Fruit fly (Drosophila melanogaster) whole organism, embryonic: ENCODE data around the gene CG31957.

Source experiments
- Aef1 ChIP-seq: fragments of 200-800 bp; sonication (Bioruptor generic); IDR thresholded peaks from 3 replicates; pipeline ENCODE4 v1.3.6; 2022; ENCODE audit warnings: missing biosample characterization, missing genetic modification characterization
- Antp ChIP-seq: fragments of 200-800 bp; sonication (Bioruptor generic); optimal IDR thresholded peaks from 3 replicates; lab custom pipeline; 2016; ENCODE audit warnings: missing biosample characterization, missing genetic modification characterization
- CG12659 ChIP-seq: fragments of 200-800 bp; sonication (Bioruptor generic); optimal IDR thresholded peaks from 3 replicates; lab custom pipeline; 2017; ENCODE audit warnings: mild to moderate bottlenecking, missing biosample characterization, missing genetic modification reagents, missing genetic modification characterization
- CG12942 ChIP-seq: fragments of 200-800 bp; sonication (Bioruptor generic); optimal IDR thresholded peaks from 3 replicates; lab custom pipeline; 2016; ENCODE audit warnings: missing biosample characterization, missing genetic modification characterization
- CG13424 ChIP-seq: fragments of 200-800 bp; sonication (Bioruptor generic); optimal IDR thresholded peaks from 2 replicates; lab custom pipeline; 2019; ENCODE audit warnings: missing biosample characterization, mild to moderate bottlenecking, missing genetic modification characterization, moderate library complexity
- CG14667 ChIP-seq: fragments of 200-800 bp; sonication (Bioruptor generic); IDR thresholded peaks from 2 replicates; pipeline ENCODE4 v1.3.6; 2022; ENCODE audit warnings: missing biosample characterization, missing genetic modification characterization
- CG1792 ChIP-seq: fragments of 200-800 bp; sonication (Bioruptor generic); optimal IDR thresholded peaks from 2 replicates; lab custom pipeline; 2016; ENCODE audit warnings: missing biosample characterization, missing genetic modification characterization
- CG18011 ChIP-seq: fragments of 200-800 bp; sonication (Bioruptor generic); optimal IDR thresholded peaks from 2 replicates; lab custom pipeline; 2017; ENCODE audit warnings: missing biosample characterization, missing genetic modification characterization, mild to moderate bottlenecking, moderate library complexity, missing genotype
- CG30020 ChIP-seq: fragments of 200-800 bp; optimal IDR thresholded peaks from 2 replicates; lab custom pipeline; 2019; ENCODE audit warnings: missing biosample characterization, mild to moderate bottlenecking, missing genetic modification characterization, moderate library complexity
- CG3065 ChIP-seq: fragments of 200-800 bp; sonication (Bioruptor generic); optimal IDR thresholded peaks from 2 replicates; lab custom pipeline; 2016; ENCODE audit warnings: missing biosample characterization, missing genetic modification characterization
- CG31365 ChIP-seq: fragments of 200-800 bp; sonication (Bioruptor generic); optimal IDR thresholded peaks from 2 replicates; lab custom pipeline; 2018; ENCODE audit warnings: missing biosample characterization, mild to moderate bottlenecking, missing genetic modification characterization
- CG4707 ChIP-seq: fragments of 200-800 bp; sonication (Bioruptor generic); optimal IDR thresholded peaks from 2 replicates; lab custom pipeline; 2018; ENCODE audit warnings: missing biosample characterization, mild to moderate bottlenecking, missing genetic modification characterization, moderate library complexity
- CG5245 ChIP-seq: fragments of 200-800 bp; sonication (Bioruptor generic); optimal IDR thresholded peaks from 3 replicates; lab custom pipeline; 2016; ENCODE audit warnings: missing biosample characterization, missing genetic modification characterization
- CG6254 ChIP-seq: fragments of 200-800 bp; sonication (Bioruptor generic); optimal IDR thresholded peaks from 3 replicates; lab custom pipeline; 2017; ENCODE audit warnings: mild to moderate bottlenecking, missing biosample characterization, missing genetic modification reagents, missing genetic modification characterization
- CG7372 ChIP-seq: fragments of 200-800 bp; sonication (Bioruptor generic); IDR thresholded peaks from 2 replicates; pipeline ENCODE4 v1.3.6; 2022; ENCODE audit warnings: missing biosample characterization, missing genetic modification characterization
- CG7839 ChIP-seq: fragments of 200-800 bp; sonication (Bioruptor generic); optimal IDR thresholded peaks from 3 replicates; lab custom pipeline; 2018; ENCODE audit warnings: missing biosample characterization, mild to moderate bottlenecking, missing genetic modification characterization, moderate library complexity
- CG7928 ChIP-seq: fragments of 200-800 bp; sonication (Bioruptor generic); optimal IDR thresholded peaks from 2 replicates; lab custom pipeline; 2017; ENCODE audit warnings: missing biosample characterization, mild to moderate bottlenecking, missing genetic modification characterization
- CG8290 ChIP-seq, 3 experiments: fragments of 200-800 bp; sonication (Bioruptor generic); optimal IDR thresholded peaks; 2 replicates each; lab custom pipeline; 2016 to 2019; ENCODE audit warnings: missing biosample characterization in 3 of 3, missing genetic modification characterization in 3 of 3, mild to moderate bottlenecking in 2 of 3, moderate library complexity in 1 of 3
- CG9437 ChIP-seq: fragments of 200-800 bp; sonication (Bioruptor generic); optimal IDR thresholded peaks from 2 replicates; lab custom pipeline; 2018; ENCODE audit warnings: missing biosample characterization, mild to moderate bottlenecking, missing genetic modification characterization
- CG9727 ChIP-seq: fragments of 200-800 bp; sonication (Bioruptor generic); optimal IDR thresholded peaks from 3 replicates; lab custom pipeline; 2017; ENCODE audit warnings: missing biosample characterization, mild to moderate bottlenecking, missing genetic modification characterization
- D19A ChIP-seq: fragments of 200-800 bp; optimal IDR thresholded peaks from 3 replicates; lab custom pipeline; 2019; ENCODE audit warnings: missing biosample characterization, mild to moderate bottlenecking, missing genetic modification characterization, moderate library complexity
- Dll ChIP-seq: fragments of 200-800 bp; sonication (Bioruptor generic); IDR thresholded peaks from 4 replicates; pipeline ENCODE4 v1.3.6; 2022; ENCODE audit warnings: missing biosample characterization, missing genetic modification characterization; ENCODE audit not compliant: partially characterized antibody
- Doc2 ChIP-seq: fragments of 200-800 bp; sonication (Bioruptor generic); IDR thresholded peaks from 2 replicates; pipeline ENCODE4 v1.3.6; 2022; ENCODE audit warnings: missing biosample characterization, missing genetic modification characterization
- Hey ChIP-seq: fragments of 200-800 bp; sonication (Bioruptor generic); optimal IDR thresholded peaks from 3 replicates; lab custom pipeline; 2018; ENCODE audit warnings: missing biosample characterization, mild to moderate bottlenecking, missing genetic modification characterization
- HmgD ChIP-seq: fragments of 200-800 bp; sonication (Bioruptor generic); optimal IDR thresholded peaks from 3 replicates; lab custom pipeline; 2016; ENCODE audit warnings: missing biosample characterization, missing genetic modification characterization
- NFAT ChIP-seq: fragments of 200-800 bp; sonication (Bioruptor generic); IDR thresholded peaks from 2 replicates; pipeline ENCODE4 v1.3.6; 2022; ENCODE audit warnings: missing biosample characterization, missing genetic modification characterization
- Oaz ChIP-seq: fragments of 200-800 bp; sonication (Bioruptor generic); IDR thresholded peaks from 2 replicates; pipeline ENCODE4 v1.3.6; 2022; ENCODE audit warnings: missing biosample characterization, missing genetic modification characterization
- Optix ChIP-seq: fragments of 200-800 bp; sonication (Bioruptor generic); IDR thresholded peaks from 3 replicates; pipeline ENCODE4 v1.3.6; 2022; ENCODE audit warnings: missing biosample characterization, missing genetic modification characterization
- Pdp1 ChIP-seq, 2 experiments: fragments of 200-800 bp; sonication (Bioruptor generic); optimal IDR thresholded peaks; 3 replicates each; lab custom pipeline; 2016; ENCODE audit warnings: missing biosample characterization in 2 of 2, missing genetic modification characterization in 2 of 2, mild to moderate bottlenecking in 1 of 2, moderate library complexity in 1 of 2
- Ravus ChIP-seq: fragments of 200-800 bp; sonication (Bioruptor generic); IDR thresholded peaks from 2 replicates; pipeline ENCODE4 v1.3.6; 2022; ENCODE audit warnings: missing biosample characterization, missing genetic modification characterization
- ap ChIP-seq: fragments of 200-800 bp; sonication (Bioruptor generic); IDR thresholded peaks from 2 replicates; pipeline ENCODE4 v1.3.6; 2022; ENCODE audit warnings: missing biosample characterization, missing genetic modification characterization
- ato ChIP-seq: fragments of 200-800 bp; sonication (Bioruptor generic); IDR thresholded peaks from 2 replicates; pipeline ENCODE4 v1.3.6; 2022; ENCODE audit warnings: missing biosample characterization, missing genetic modification characterization; ENCODE audit not compliant: partially characterized antibody
- chm ChIP-seq: fragments of 200-800 bp; sonication (Bioruptor generic); IDR thresholded peaks from 2 replicates; pipeline ENCODE4 v1.3.6; 2022; ENCODE audit warnings: missing biosample characterization, missing genetic modification characterization
- chn ChIP-seq: fragments of 200-800 bp; sonication (Bioruptor generic); optimal IDR thresholded peaks from 2 replicates; lab custom pipeline; 2016; ENCODE audit warnings: missing biosample characterization, missing genetic modification characterization
- en ChIP-seq: fragments of 200-800 bp; sonication (Bioruptor generic); optimal IDR thresholded peaks from 2 replicates; lab custom pipeline; 2016; ENCODE audit warnings: missing biosample characterization, missing genetic modification characterization
- fd64A ChIP-seq: fragments of 200-800 bp; sonication (Bioruptor generic); optimal IDR thresholded peaks from 3 replicates; lab custom pipeline; 2018; ENCODE audit warnings: missing biosample characterization, mild to moderate bottlenecking, missing genetic modification characterization
- fd96Cb ChIP-seq: fragments of 200-800 bp; sonication (Bioruptor generic); optimal IDR thresholded peaks from 2 replicates; lab custom pipeline; 2018; ENCODE audit warnings: missing biosample characterization, mild to moderate bottlenecking, missing genetic modification characterization, moderate library complexity
- fru ChIP-seq: fragments of >200 bp; optimal IDR thresholded peaks from 2 replicates; lab custom pipeline; 2017
- gce ChIP-seq: fragments of 200-800 bp; sonication (Bioruptor generic); IDR thresholded peaks from 3 replicates; pipeline ENCODE4 v1.3.6; 2022; ENCODE audit warnings: missing biosample characterization, missing genetic modification characterization
- gro ChIP-seq: fragments of 200-800 bp; sonication (Bioruptor generic); optimal IDR thresholded peaks from 2 replicates; lab custom pipeline; 2016; ENCODE audit warnings: missing biosample characterization, missing genetic modification characterization
- her ChIP-seq: fragments of 200-800 bp; sonication (Bioruptor generic); optimal IDR thresholded peaks from 2 replicates; lab custom pipeline; 2016; ENCODE audit warnings: missing biosample characterization, missing genetic modification characterization
- jigr1 ChIP-seq: fragments of 200-800 bp; sonication (Bioruptor generic); IDR thresholded peaks from 3 replicates; pipeline ENCODE4 v1.3.6; 2022; ENCODE audit warnings: missing biosample characterization, missing genetic modification characterization
- kay ChIP-seq: fragments of 200-800 bp; sonication (Bioruptor generic); optimal IDR thresholded peaks from 2 replicates; lab custom pipeline; 2016; ENCODE audit warnings: missing biosample characterization, missing genetic modification characterization
- kni ChIP-seq: fragments of 200-800 bp; sonication (Bioruptor generic); optimal IDR thresholded peaks from 3 replicates; lab custom pipeline; 2017; ENCODE audit warnings: mild to moderate bottlenecking, missing biosample characterization, missing genetic modification reagents, missing genetic modification characterization
- knrl ChIP-seq: fragments of 200-800 bp; sonication (Bioruptor generic); IDR thresholded peaks from 3 replicates; pipeline ENCODE4 v1.3.6; 2022; ENCODE audit warnings: missing biosample characterization, missing genetic modification characterization; ENCODE audit not compliant: partially characterized antibody
- mam ChIP-seq: fragments of 200-800 bp; sonication (Bioruptor generic); optimal IDR thresholded peaks from 3 replicates; lab custom pipeline; 2016; ENCODE audit warnings: missing biosample characterization, missing genetic modification characterization
- mld ChIP-seq: fragments of 200-800 bp; sonication (Bioruptor generic); IDR thresholded peaks from 3 replicates; pipeline ENCODE4 v1.3.6; 2022; ENCODE audit warnings: missing biosample characterization, missing genetic modification characterization; ENCODE audit not compliant: partially characterized antibody
- pho ChIP-seq: fragments of 200-800 bp; sonication (Bioruptor generic); optimal IDR thresholded peaks from 2 replicates; lab custom pipeline; 2016; ENCODE audit warnings: missing biosample characterization, missing genetic modification characterization
- row ChIP-seq: fragments of 200-800 bp; sonication (Bioruptor generic); IDR thresholded peaks from 3 replicates; pipeline ENCODE4 v1.3.6; 2022; ENCODE audit warnings: missing biosample characterization, missing genetic modification characterization
- sisA ChIP-seq: fragments of 200-800 bp; sonication (Bioruptor generic); IDR thresholded peaks from 2 replicates; pipeline ENCODE4 v1.3.6; 2022; ENCODE audit warnings: missing biosample characterization, missing genetic modification characterization
- tx ChIP-seq: fragments of 200-800 bp; sonication (Bioruptor generic); optimal IDR thresholded peaks from 2 replicates; lab custom pipeline; 2016; ENCODE audit warnings: missing biosample characterization, missing genetic modification characterization
- zf30C ChIP-seq: fragments of 200-800 bp; sonication (Bioruptor generic); optimal IDR thresholded peaks from 3 replicates; lab custom pipeline; 2018; ENCODE audit warnings: missing biosample characterization, mild to moderate bottlenecking, missing genetic modification characterization

Gene CG31957

dm6 chr2L:3861388-3861787 is 10.9 kb downstream of the CG31957 start (continued):
- TF ChIP-seq Doc2 (GFP tag; lab: Robert Waterston, UW) (no peak), CG7372 (GFP tag; lab: Robert Waterston, UW) (no peak), CG7839 (tag; lab: Kevin White, UChicago) (no peak), CG31365 (no peak), Oaz (GFP tag; lab: Robert Waterston, UW) (no peak), pho (GFP tag; lab: Kevin White, UChicago) (no peak), CG7928 (GFP tag; lab: Kevin White, UChicago) (no peak), fd64A (no peak), Ravus (GFP tag; lab: Robert Waterston, UW) (no peak), ato (GFP tag; lab: Robert Waterston, UW) (no peak), tx (GFP tag; lab: Kevin White, UChicago) (no peak), gce (no peak), kay (GFP tag; lab: Kevin White, UChicago) (no peak), ap (GFP tag; lab: Robert Waterston, UW) (no peak), row (GFP tag; lab: Robert Waterston, UW) (peak; percentile 69), CG3065 (GFP tag; lab: Kevin White, UChicago) (peak; percentile 2), CG1792 (no peak), Pdp1 (GFP tag; optimal IDR thresholded peaks at IDR 0.05; lab: Kevin White, UChicago) (peak; percentile 18 to 30), Hey (tag; lab: Kevin White, UChicago) (no peak), gro (GFP tag; lab: Kevin White, UChicago) (no peak), her (GFP tag; lab: Kevin White, UChicago) (no peak), CG4707 (no peak), CG13424 (tag; lab: Kevin White, UChicago) (no peak), NFAT (GFP tag; lab: Robert Waterston, UW) (no peak), chm (no peak; the same call in 1 of the 2 replicates), CG14667 (GFP tag; lab: Robert Waterston, UW) (no peak), sisA (GFP tag; lab: Robert Waterston, UW) (no peak), fru (lab: Kevin White, UChicago) (no peak), jigr1 (GFP tag; lab: Robert Waterston, UW) (no peak), Dll (GFP tag; lab: Robert Waterston, UW) (no peak), CG9437 (GFP tag; lab: Kevin White, UChicago) (no peak), Aef1 (GFP tag; lab: Robert Waterston, UW) (no peak), chn (peak; percentile 70), knrl (GFP tag; lab: Robert Waterston, UW) (no peak), CG12659 (GFP tag; lab: Kevin White, UChicago) (no peak), CG5245 (GFP tag; lab: Kevin White, UChicago) (no peak), Antp (peak; percentile 9), en (GFP tag; lab: Kevin White, UChicago) (peak; percentile 36), Optix (no peak), CG30020 (tag; lab: Kevin White, UChicago) (no peak), D19A (peak; percentile 30), CG8290 (GFP tag; optimal IDR thresholded peaks at IDR 0.05; lab: Kevin White, UChicago) (peak; percentile 29), CG8290 (tag; optimal IDR thresholded peaks at IDR 0.05; lab: Kevin White, UChicago) (no peak), CG18011 (no peak), CG6254 (GFP tag; lab: Kevin White, UChicago) (no peak), zf30C (GFP tag; lab: Kevin White, UChicago) (peak; percentile 91), CG9727 (GFP tag; lab: Kevin White, UChicago) (peak; percentile 86), mam (peak; percentile 24), kni (no peak), mld (GFP tag; lab: Robert Waterston, UW) (no peak), CG12942 (GFP tag; lab: Kevin White, UChicago) (peak; percentile 0), fd96Cb (tag; lab: Kevin White, UChicago) (peak; percentile 58), HmgD (GFP tag; lab: Kevin White, UChicago) (no peak)
